Worm (Caenorhabditis elegans) whole organism, early embryonic: Measurements from ENCODE around the gene F28E10.1.
A peak's percentile ranks its signal among the peaks of the same experiment; 100 is the strongest.

Experiments
- B0310.2 ChIP-seq: sonication (generic microtip); optimal IDR thresholded peaks from 2 replicates; lab custom pipeline; 2016; ENCODE audit warnings: mild to moderate bottlenecking, missing genetic modification characterization, missing compliant biosample characterization
- F13C5.2 ChIP-seq: sonication (generic microtip); optimal IDR thresholded peaks from 2 replicates; lab custom pipeline; 2017; ENCODE audit warnings: mild to moderate bottlenecking, missing genetic modification characterization, inconsistent platforms, missing compliant biosample characterization
- aly-1 ChIP-seq: sonication (generic microtip); optimal IDR thresholded peaks from 2 replicates; lab custom pipeline; 2016; ENCODE audit warnings: missing genetic modification characterization, missing compliant biosample characterization
- ama-1 ChIP-seq: fragments of 150-350 bp; optimal IDR thresholded peaks from 2 replicates; lab custom pipeline; 2014
- ceh-13 ChIP-seq: fragments of 200-800 bp; sonication (Bioruptor generic); optimal IDR thresholded peaks from 2 replicates; lab custom pipeline; 2018; ENCODE audit warnings: mild to moderate bottlenecking, missing genetic modification characterization, missing compliant biosample characterization
- ceh-36 ChIP-seq: sonication (generic microtip); optimal IDR thresholded peaks from 2 replicates; lab custom pipeline; 2016; ENCODE audit warnings: missing genetic modification characterization, inconsistent platforms, missing compliant biosample characterization
- ets-7 ChIP-seq: sonication (generic microtip); optimal IDR thresholded peaks from 2 replicates; lab custom pipeline; 2016; ENCODE audit warnings: missing genotype, missing genetic modification characterization, missing compliant biosample characterization
- flt-1 ChIP-seq: fragments of 200-800 bp; sonication (Bioruptor generic); IDR thresholded peaks from 2 replicates; pipeline ENCODE4 v1.3.6; 2022; ENCODE audit warnings: missing genetic modification characterization, missing compliant biosample characterization
- hmbx-1 ChIP-seq: sonication (generic microtip); optimal IDR thresholded peaks from 2 replicates; lab custom pipeline; 2016; ENCODE audit warnings: mild to moderate bottlenecking, missing genetic modification characterization, missing compliant biosample characterization
- hmg-4 ChIP-seq: fragments of 200-800 bp; sonication (Bioruptor generic); optimal IDR thresholded peaks from 2 replicates; lab custom pipeline; 2018; ENCODE audit warnings: mild to moderate bottlenecking, missing genetic modification characterization, missing compliant biosample characterization
- hnd-1 ChIP-seq: sonication (generic microtip); optimal IDR thresholded peaks from 2 replicates; lab custom pipeline; 2016; ENCODE audit warnings: missing genetic modification characterization, missing compliant biosample characterization
- pes-1 ChIP-seq: fragments of 200-800 bp; sonication (Bioruptor generic); IDR thresholded peaks from 2 replicates; pipeline ENCODE4 v1.3.6; 2022; ENCODE audit warnings: missing genetic modification reagents, missing genetic modification characterization, missing compliant biosample characterization
- scrt-1 ChIP-seq: fragments of 200-800 bp; sonication (Bioruptor generic); IDR thresholded peaks from 2 replicates; pipeline ENCODE4 v1.3.6; 2022; ENCODE audit warnings: missing genetic modification characterization, missing compliant biosample characterization
- sea-1 ChIP-seq: fragments of 200-800 bp; sonication (Bioruptor generic); conservative IDR thresholded peaks from 2 replicates; pipeline ENCODE4 v1.3.6; 2022; ENCODE audit warnings: missing genetic modification characterization, missing compliant biosample characterization
- tbx-11 ChIP-seq: fragments of 200-800 bp; sonication (Bioruptor generic); IDR thresholded peaks from 2 replicates; pipeline ENCODE4 v1.3.6; 2022; ENCODE audit warnings: missing genetic modification characterization, missing compliant biosample characterization
- tbx-37 ChIP-seq: fragments of 200-800 bp; sonication (Bioruptor generic); conservative IDR thresholded peaks from 2 replicates; pipeline ENCODE4 v1.3.6; 2022; ENCODE audit warnings: missing genetic modification reagents, missing genetic modification characterization, missing compliant biosample characterization
- tra-4 ChIP-seq: sonication (generic microtip); optimal IDR thresholded peaks from 2 replicates; lab custom pipeline; 2017; ENCODE audit warnings: missing genetic modification characterization, missing compliant biosample characterization

The F28E10.1 gene

DNA sequence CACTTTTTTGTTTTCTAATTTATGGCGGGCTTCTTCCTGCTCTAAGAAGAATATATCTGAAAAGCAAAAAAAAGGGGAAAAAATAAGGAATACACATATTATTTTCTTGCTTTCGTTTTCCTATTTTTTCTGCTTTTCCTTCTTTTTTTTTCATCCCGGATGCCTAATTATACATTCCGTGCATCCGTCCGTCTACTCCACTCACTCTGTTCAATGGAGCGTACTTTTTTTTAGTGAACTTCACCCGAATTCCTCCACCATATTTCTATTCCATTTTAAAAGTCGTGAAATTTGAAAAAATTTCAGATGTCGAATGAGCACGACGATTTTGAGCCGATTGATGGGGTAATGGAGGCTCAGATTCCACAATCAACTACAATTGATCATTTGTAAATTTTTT lies 32.4 kb upstream of the F28E10.1 start, which contains the start of gene ZK185.2:
TSS of gene ZK185.2 (plus strand) at position 301 of the 400 bp plus-strand sequence.
- TF ChIP-seq hnd-1 = no peak
- TF ChIP-seq aly-1 = no peak
- TF ChIP-seq hmbx-1 (tag; lab: Kevin White, UChicago) = no peak
- no peak for TF ChIP-seq scrt-1 (GFP tag; lab: Robert Waterston, UW)
- TF ChIP-seq hmg-4 (GFP tag; lab: Kevin White, UChicago) = no peak
- TF ChIP-seq flt-1 (GFP tag; lab: Robert Waterston, UW) = no peak
- no peak for TF ChIP-seq ceh-36 (tag; lab: Kevin White, UChicago)
- no peak for TF ChIP-seq pes-1
- no peak for TF ChIP-seq ceh-13 (GFP tag; lab: Kevin White, UChicago)
- no peak for TF ChIP-seq ama-1
- TF ChIP-seq tbx-37 (GFP tag; lab: Robert Waterston, UW) = no peak
- TF ChIP-seq ets-7 = no peak
- TF ChIP-seq tra-4 = no peak
- no peak for TF ChIP-seq sea-1 (GFP tag; lab: Robert Waterston, UW)
- no peak for TF ChIP-seq F13C5.2 (tag; lab: Kevin White, UChicago)
- no peak for TF ChIP-seq tbx-11 (GFP tag; lab: Robert Waterston, UW)
- no peak for TF ChIP-seq B0310.2 (tag; lab: Kevin White, UChicago)

DNA sequence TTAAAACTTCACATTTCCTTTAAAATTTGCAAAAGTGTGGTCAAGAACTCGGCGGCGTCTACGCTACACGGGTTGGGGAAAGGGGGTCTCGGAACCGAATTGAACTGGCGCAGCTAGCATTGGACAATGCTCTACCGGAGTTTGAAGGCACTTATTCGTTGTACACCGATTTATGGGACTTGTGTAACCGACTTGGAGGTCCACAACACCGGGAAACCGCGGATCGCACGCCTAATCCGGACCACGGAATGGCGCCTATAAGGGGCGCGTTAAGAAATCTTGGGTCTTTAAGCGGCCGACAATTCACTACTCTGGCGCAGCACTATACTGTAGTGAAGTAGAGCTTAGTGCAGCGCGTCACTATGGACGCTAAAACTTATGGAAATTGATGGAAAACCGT lies 30.0 kb upstream of the F28E10.1 start:
- no peak for TF ChIP-seq flt-1 (GFP tag; lab: Robert Waterston, UW)
- TF ChIP-seq ama-1 = no peak
- no peak for TF ChIP-seq tra-4
- TF ChIP-seq ets-7 = no peak
- no peak for TF ChIP-seq B0310.2 (tag; lab: Kevin White, UChicago)
- TF ChIP-seq hmbx-1 (tag; lab: Kevin White, UChicago) = no peak
- no peak for TF ChIP-seq ceh-36 (tag; lab: Kevin White, UChicago)
- TF ChIP-seq aly-1 = no peak
- TF ChIP-seq hnd-1 = no peak
- TF ChIP-seq tbx-11 (GFP tag; lab: Robert Waterston, UW) = no peak
- TF ChIP-seq tbx-37 (GFP tag; lab: Robert Waterston, UW) = no peak
- no peak for TF ChIP-seq hmg-4 (GFP tag; lab: Kevin White, UChicago)
- no peak for TF ChIP-seq scrt-1 (GFP tag; lab: Robert Waterston, UW)
- TF ChIP-seq sea-1 (GFP tag; lab: Robert Waterston, UW) = no peak
- TF ChIP-seq ceh-13 (GFP tag; lab: Kevin White, UChicago) = no peak
- TF ChIP-seq pes-1 = no peak

DNA sequence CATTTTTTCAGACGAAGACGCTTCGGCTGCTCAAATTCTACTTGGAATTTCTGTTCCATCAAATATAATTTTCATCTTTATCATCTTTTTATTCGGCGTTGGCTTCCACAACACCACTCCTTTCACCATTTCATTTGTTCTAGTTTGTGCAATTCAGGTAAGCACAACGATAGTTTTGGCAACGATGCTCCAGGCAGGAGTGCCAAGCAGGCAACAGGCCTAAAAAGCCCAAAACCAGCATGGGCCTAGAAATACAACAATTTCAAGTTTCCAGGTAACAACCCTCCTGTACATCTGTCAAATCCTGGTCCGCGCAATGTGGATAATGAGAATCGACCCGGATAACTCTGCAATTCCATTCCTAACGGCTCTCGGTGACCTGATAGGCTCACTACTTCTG lies 27.4 kb upstream of the F28E10.1 start:
- TF ChIP-seq ama-1 (no peak), aly-1 (no peak), pes-1 (no peak), F13C5.2 (tag; lab: Kevin White, UChicago) (no peak), flt-1 (GFP tag; lab: Robert Waterston, UW) (no peak), tbx-11 (GFP tag; lab: Robert Waterston, UW) (no peak), hmbx-1 (tag; lab: Kevin White, UChicago) (no peak), scrt-1 (GFP tag; lab: Robert Waterston, UW) (no peak), ets-7 (no peak), tra-4 (no peak), ceh-36 (tag; lab: Kevin White, UChicago) (no peak), B0310.2 (tag; lab: Kevin White, UChicago) (no peak), tbx-37 (GFP tag; lab: Robert Waterston, UW) (no peak), hmg-4 (GFP tag; lab: Kevin White, UChicago) (no peak), ceh-13 (GFP tag; lab: Kevin White, UChicago) (no peak), hnd-1 (no peak), sea-1 (GFP tag; lab: Robert Waterston, UW) (no peak)

DNA sequence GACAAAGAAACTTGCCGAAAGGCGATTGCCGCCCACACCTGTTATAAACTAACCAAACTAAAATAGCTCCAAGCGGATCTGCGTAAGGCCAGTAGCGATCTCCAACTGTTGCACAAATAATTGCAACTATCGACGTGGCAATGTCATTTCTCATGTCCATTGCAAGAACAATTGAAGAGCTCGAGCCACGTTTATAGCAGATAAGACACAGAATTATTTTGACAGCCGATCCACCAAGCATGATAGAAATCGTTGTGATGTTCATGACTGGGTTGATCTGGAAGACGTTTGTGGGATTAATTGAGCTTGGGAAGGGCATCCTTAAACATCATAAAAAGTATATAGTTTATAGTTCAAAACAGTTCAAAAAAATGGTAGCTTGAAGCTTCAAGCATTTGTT lies 25.7 kb upstream of the F28E10.1 start:
- TF ChIP-seq flt-1 (GFP tag; lab: Robert Waterston, UW) = no peak
- no peak for TF ChIP-seq ceh-36 (tag; lab: Kevin White, UChicago)
- TF ChIP-seq scrt-1 (GFP tag; lab: Robert Waterston, UW) = no peak
- no peak for TF ChIP-seq ceh-13 (GFP tag; lab: Kevin White, UChicago)
- TF ChIP-seq pes-1 = no peak
- TF ChIP-seq tbx-37 (GFP tag; lab: Robert Waterston, UW) = no peak
- TF ChIP-seq B0310.2 (tag; lab: Kevin White, UChicago) = no peak
- TF ChIP-seq F13C5.2 (tag; lab: Kevin White, UChicago) = no peak
- no peak for TF ChIP-seq sea-1 (GFP tag; lab: Robert Waterston, UW)
- TF ChIP-seq hmg-4 (GFP tag; lab: Kevin White, UChicago) = no peak
- TF ChIP-seq ets-7 = no peak
- TF ChIP-seq tbx-11 (GFP tag; lab: Robert Waterston, UW) = no peak
- no peak for TF ChIP-seq aly-1
- no peak for TF ChIP-seq ama-1
- TF ChIP-seq hnd-1 = no peak
- no peak for TF ChIP-seq tra-4
- TF ChIP-seq hmbx-1 (tag; lab: Kevin White, UChicago) = no peak

DNA sequence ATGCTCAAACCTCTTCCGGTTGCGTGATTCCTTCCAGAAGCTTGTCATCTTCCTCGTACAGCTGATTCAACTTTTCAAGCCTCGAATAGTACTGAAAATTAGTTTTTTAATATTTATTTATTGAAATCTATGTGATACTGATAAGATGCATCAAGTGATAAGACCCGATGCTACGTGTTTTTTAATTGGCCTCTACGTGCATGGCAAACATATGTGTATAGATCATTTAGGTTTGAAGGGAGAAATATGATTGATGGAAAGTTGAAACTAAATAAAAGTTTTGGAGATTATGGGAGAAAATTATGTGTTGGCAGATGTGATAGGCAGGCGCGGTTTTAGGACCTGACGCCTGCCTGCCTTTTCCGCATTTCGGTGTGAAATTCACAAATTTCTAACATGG lies 24.4 kb upstream of the F28E10.1 start:
- no peak for TF ChIP-seq hmbx-1 (tag; lab: Kevin White, UChicago)
- no peak for TF ChIP-seq F13C5.2 (tag; lab: Kevin White, UChicago)
- TF ChIP-seq pes-1 = no peak
- no peak for TF ChIP-seq ceh-13 (GFP tag; lab: Kevin White, UChicago)
- no peak for TF ChIP-seq hmg-4 (GFP tag; lab: Kevin White, UChicago)
- TF ChIP-seq aly-1 = no peak
- TF ChIP-seq tbx-37 (GFP tag; lab: Robert Waterston, UW) = no peak
- no peak for TF ChIP-seq B0310.2 (tag; lab: Kevin White, UChicago)
- no peak for TF ChIP-seq tbx-11 (GFP tag; lab: Robert Waterston, UW)
- no peak for TF ChIP-seq ceh-36 (tag; lab: Kevin White, UChicago)

DNA sequence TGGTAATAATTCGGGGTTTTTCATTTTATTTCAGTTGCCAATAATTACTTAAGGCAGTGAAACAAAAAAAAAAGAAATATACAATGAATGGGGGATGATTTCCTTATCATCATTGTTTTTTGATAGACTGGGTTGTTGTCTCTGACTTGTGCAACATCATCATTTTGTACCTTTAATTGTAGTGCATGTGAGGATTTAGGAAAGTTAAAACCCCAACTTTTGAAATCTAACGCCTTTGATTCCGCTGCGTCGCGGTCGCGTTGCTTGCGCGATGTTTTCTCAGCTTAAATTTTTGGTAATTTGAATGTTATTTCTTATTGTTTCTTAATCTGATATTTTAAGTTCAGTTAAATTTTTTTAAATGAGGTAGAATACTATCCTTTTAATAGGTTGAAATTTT lies 22.8 kb upstream of the F28E10.1 start, which contains the start of gene ZK185.5:
TSS of gene ZK185.5 (minus strand) at position 101 of the 400 bp plus-strand sequence.
- TF ChIP-seq hmbx-1 (tag; lab: Kevin White, UChicago) = no peak
- no peak for TF ChIP-seq ets-7
- TF ChIP-seq ceh-13 (GFP tag; lab: Kevin White, UChicago) = no peak
- TF ChIP-seq B0310.2 (tag; lab: Kevin White, UChicago) = no peak
- no peak for TF ChIP-seq tra-4
- TF ChIP-seq hmg-4 (GFP tag; lab: Kevin White, UChicago) = no peak
- no peak for TF ChIP-seq tbx-11 (GFP tag; lab: Robert Waterston, UW)
- no peak for TF ChIP-seq ceh-36 (tag; lab: Kevin White, UChicago)

DNA sequence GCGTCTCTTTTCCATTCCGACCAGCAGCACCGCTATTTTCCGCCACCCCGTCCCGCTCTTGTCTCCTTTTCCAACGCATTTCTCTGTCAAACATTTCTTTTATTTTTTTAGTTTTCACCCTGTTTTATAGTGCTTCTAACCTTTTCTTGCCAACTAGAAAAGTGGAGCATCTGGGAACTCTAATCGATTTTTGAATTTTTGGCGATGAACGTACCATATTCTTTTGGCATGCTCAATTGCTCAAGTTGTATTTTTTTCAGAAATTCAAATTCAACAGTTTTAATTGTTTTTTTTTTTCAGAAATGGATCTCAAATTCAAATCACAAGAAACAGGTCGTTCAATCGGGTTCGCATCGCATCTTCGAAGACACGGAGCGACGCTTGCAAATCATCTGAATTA lies 20.4 kb upstream of the F28E10.1 start, which contains the start of gene ZK185.1:
TSS of gene ZK185.1 (plus strand) at position 301 of the 400 bp plus-strand sequence.
- TF ChIP-seq flt-1 (GFP tag; lab: Robert Waterston, UW) = no peak
- TF ChIP-seq aly-1 = peak; percentile 5
- TF ChIP-seq tbx-37 (GFP tag; lab: Robert Waterston, UW) = no peak
